Worm (Caenorhabditis elegans): ENCODE results near the gene metl-18.

ce11 chrIII:3405535-3405934, 20.0 kb upstream of the metl-18 start, which contains the start of gene golg-4:
- TF ChIP-seq hlh-1 (tag; optimal IDR thresholded peaks at IDR 0.05), result no peak
- TF ChIP-seq M03D4.4 (tag; optimal IDR thresholded peaks at IDR 0.05), result no peak
- no peak for TF ChIP-seq snpc-4 (tag; optimal IDR thresholded peaks at IDR 0.05)
- TF ChIP-seq unc-62 (GFP tag; optimal IDR thresholded peaks at IDR 0.05), result no peak
- no peak for TF ChIP-seq ztf-11 (tag; optimal IDR thresholded peaks at IDR 0.05)
- no peak for TF ChIP-seq ces-1 (GFP tag; optimal IDR thresholded peaks at IDR 0.05)
- no peak for TF ChIP-seq nhr-28 (tag; optimal IDR thresholded peaks at IDR 0.05)
- no peak for TF ChIP-seq unc-39 (tag; optimal IDR thresholded peaks at IDR 0.05)
- no peak for TF ChIP-seq elt-3 (tag; optimal IDR thresholded peaks at IDR 0.05)
- no peak for TF ChIP-seq blmp-1 (tag; optimal IDR thresholded peaks at IDR 0.05)
- no peak for TF ChIP-seq pha-4 (tag; optimal IDR thresholded peaks at IDR 0.05)
- no peak for TF ChIP-seq zip-8 (tag; optimal IDR thresholded peaks at IDR 0.05)
- TF ChIP-seq mep-1 (tag; optimal IDR thresholded peaks at IDR 0.05), result no peak

Data from whole organism, mixed stage, embryonic.